Fruit fly (Drosophila melanogaster) whole organism, wandering third instar larva: Measurements from ENCODE around the gene CecA2.

ENCODE experiments used
- Abd-B ChIP-seq: fragments of >200 bp; optimal IDR thresholded peaks from 2 replicates; lab custom pipeline; 2017; ENCODE audit warnings: missing biosample characterization, missing genetic modification characterization
- CG32264 ChIP-seq: fragments of 200-800 bp; sonication (Bioruptor generic); optimal IDR thresholded peaks from 2 replicates; lab custom pipeline; 2016; ENCODE audit warnings: missing biosample characterization, missing genetic modification characterization
- CG9705 ChIP-seq: fragments of 200-800 bp; sonication (Bioruptor generic); optimal IDR thresholded peaks from 2 replicates; lab custom pipeline; 2018; ENCODE audit warnings: missing biosample characterization, mild to moderate bottlenecking, missing genetic modification characterization
- Dfd ChIP-seq: fragments of >200 bp; optimal IDR thresholded peaks from 2 replicates; lab custom pipeline; 2017; ENCODE audit warnings: missing biosample characterization, missing genetic modification characterization
- Dif ChIP-seq: fragments of 200-275, 200-300 bp; sonication (Bioruptor generic); optimal IDR thresholded peaks from 2 replicates; lab custom pipeline; 2018; ENCODE audit warnings: missing biosample characterization, missing genetic modification characterization; ENCODE audit not compliant: partially characterized antibody
- GATAd ChIP-seq: sonication (Bioruptor generic); optimal IDR thresholded peaks from 2 replicates; lab custom pipeline; 2016; ENCODE audit warnings: missing biosample characterization, missing genetic modification characterization
- HLH106 ChIP-seq: fragments of 200-800 bp; optimal IDR thresholded peaks from 3 replicates; lab custom pipeline; 2019; ENCODE audit warnings: missing biosample characterization, mild to moderate bottlenecking, missing genetic modification characterization, moderate library complexity
- Hr78 ChIP-seq: fragments of >200 bp; optimal IDR thresholded peaks from 2 replicates; lab custom pipeline; 2017; ENCODE audit warnings: missing biosample characterization, missing genetic modification characterization
- Hr83 ChIP-seq: fragments of 200-300 bp; sonication (Bioruptor generic); optimal IDR thresholded peaks from 2 replicates; lab custom pipeline; 2016; ENCODE audit warnings: missing biosample characterization, mild to moderate bottlenecking, missing genetic modification characterization, moderate library complexity; ENCODE audit not compliant: poor library complexity, severe bottlenecking
- Jra ChIP-seq: sonication (Bioruptor generic); optimal IDR thresholded peaks from 2 replicates; lab custom pipeline; 2016; ENCODE audit warnings: missing biosample characterization, missing genetic modification characterization
- Mio ChIP-seq: sonication (Bioruptor generic); optimal IDR thresholded peaks from 2 replicates; lab custom pipeline; 2016; ENCODE audit warnings: missing biosample characterization, missing genetic modification characterization
- Myc ChIP-seq: fragments of >200 bp; optimal IDR thresholded peaks from 2 replicates; lab custom pipeline; 2017
- N ChIP-seq: fragments of >200 bp; optimal IDR thresholded peaks from 2 replicates; lab custom pipeline; 2018; ENCODE audit warnings: missing biosample characterization, missing external identifiers, missing genetic modification characterization
- OdsH ChIP-seq: fragments of 200-800 bp; sonication (Bioruptor generic); optimal IDR thresholded peaks from 2 replicates; lab custom pipeline; 2016; ENCODE audit warnings: missing biosample characterization, mild to moderate bottlenecking, missing genetic modification characterization
- Sp1 ChIP-seq: fragments of 200-800 bp; sonication (Bioruptor generic); optimal IDR thresholded peaks from 3 replicates; lab custom pipeline; 2019; ENCODE audit warnings: missing biosample characterization, mild to moderate bottlenecking, missing genetic modification characterization, moderate library complexity
- Vsx2 ChIP-seq: fragments of 200-300, 225-300 bp; sonication (Bioruptor generic); optimal IDR thresholded peaks from 2 replicates; lab custom pipeline; 2018; ENCODE audit warnings: missing biosample characterization, missing genetic modification characterization; ENCODE audit not compliant: partially characterized antibody
- br ChIP-seq: fragments of 200-800 bp; sonication (Bioruptor generic); optimal IDR thresholded peaks from 2 replicates; lab custom pipeline; 2016; ENCODE audit warnings: missing biosample characterization, missing genetic modification characterization
- brk ChIP-seq: fragments of 200-800 bp; sonication (Bioruptor generic); optimal IDR thresholded peaks from 2 replicates; lab custom pipeline; 2016; ENCODE audit warnings: missing biosample characterization, mild to moderate bottlenecking, missing genetic modification characterization
- dl ChIP-seq, 2 experiments: fragments of 175-275, 200-275 bp in 1 of 2; fragments of 200-275 bp in 1 of 2; sonication (Bioruptor generic); optimal IDR thresholded peaks; lab custom pipeline; 2018; ENCODE audit warnings: mild to moderate bottlenecking in 2 of 2, missing biosample characterization in 2 of 2, missing genetic modification characterization in 2 of 2, moderate library complexity in 2 of 2; ENCODE audit not compliant: partially characterized antibody in 2 of 2, insufficient read depth in 1 of 2
- ey ChIP-seq: fragments of 200-800 bp; sonication (Bioruptor generic); optimal IDR thresholded peaks from 2 replicates; lab custom pipeline; 2016; ENCODE audit warnings: missing biosample characterization, missing genetic modification characterization
- foxo ChIP-seq, 2 experiments: fragments of 200-800 bp; sonication (Bioruptor generic); optimal IDR thresholded peaks; 2 replicates in 1 of 2; 3 replicates in 1 of 2; lab custom pipeline; 2016 to 2017; ENCODE audit warnings: missing biosample characterization in 2 of 2, missing genetic modification characterization in 2 of 2
- fru ChIP-seq: fragments of 200-800 bp; sonication (Bioruptor generic); optimal IDR thresholded peaks from 3 replicates; lab custom pipeline; 2016; ENCODE audit warnings: missing biosample characterization, mild to moderate bottlenecking, missing genetic modification characterization
- h ChIP-seq: fragments of 200-800 bp; sonication (Bioruptor generic); optimal IDR thresholded peaks from 3 replicates; lab custom pipeline; 2016; ENCODE audit warnings: missing biosample characterization, mild to moderate bottlenecking, missing genetic modification characterization
- jim ChIP-seq: fragments of 175-275, 200-325 bp; sonication (Bioruptor generic); optimal IDR thresholded peaks from 2 replicates; lab custom pipeline; 2016; ENCODE audit warnings: missing biosample characterization, mild to moderate bottlenecking, missing genetic modification characterization
- pan ChIP-seq: fragments of >200 bp; optimal IDR thresholded peaks from 2 replicates; lab custom pipeline; 2017
- psq ChIP-seq: fragments of 200-800 bp; sonication (Bioruptor generic); optimal IDR thresholded peaks from 3 replicates; lab custom pipeline; 2017; ENCODE audit warnings: missing biosample characterization, mild to moderate bottlenecking, missing genetic modification characterization, moderate library complexity
- rgr ChIP-seq: fragments of 200-800 bp; sonication (Bioruptor generic); optimal IDR thresholded peaks from 3 replicates; lab custom pipeline; 2016; ENCODE audit warnings: missing biosample characterization, mild to moderate bottlenecking, missing genetic modification characterization
- sage ChIP-seq: fragments of 200-800 bp; sonication (Bioruptor generic); optimal IDR thresholded peaks from 2 replicates; lab custom pipeline; 2016; ENCODE audit warnings: missing biosample characterization, mild to moderate bottlenecking, missing genetic modification characterization
- sv ChIP-seq: fragments of 200-800 bp; sonication (Bioruptor generic); optimal IDR thresholded peaks from 3 replicates; lab custom pipeline; 2016; ENCODE audit warnings: missing biosample characterization, missing genetic modification characterization
- tai ChIP-seq: sonication (Bioruptor generic); optimal IDR thresholded peaks from 2 replicates; lab custom pipeline; 2016; ENCODE audit warnings: missing biosample characterization, missing genetic modification characterization
- usp ChIP-seq: fragments of >200 bp; optimal IDR thresholded peaks from 2 replicates; lab custom pipeline; 2017; ENCODE audit warnings: missing biosample characterization, missing genetic modification characterization
- woc ChIP-seq: sonication (Bioruptor generic); optimal IDR thresholded peaks from 2 replicates; lab custom pipeline; 2016; ENCODE audit warnings: missing biosample characterization, mild to moderate bottlenecking, missing genetic modification characterization

CecA2 gene

DNA sequence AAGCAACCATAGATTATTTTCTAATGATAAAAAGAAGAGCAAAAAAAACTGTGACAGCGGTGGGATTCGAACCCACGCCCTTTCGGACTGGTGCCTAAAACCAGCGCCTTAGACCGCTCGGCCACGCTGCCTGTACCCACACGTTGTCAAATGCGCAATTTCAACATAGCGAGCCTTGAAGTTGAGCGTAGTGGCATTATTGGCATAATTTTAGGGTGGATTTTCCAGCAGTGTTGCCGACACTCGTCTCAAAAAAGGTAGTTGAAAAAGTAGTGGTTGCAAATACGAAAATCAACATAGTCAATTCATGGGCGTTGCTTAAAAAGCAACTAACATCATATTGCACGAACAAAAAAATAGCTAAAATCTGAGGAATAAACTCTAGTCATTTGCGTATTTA lies 36.6 kb downstream of the CecA2 start:
- TF ChIP-seq HLH106 (tag; lab: Kevin White, UChicago) (no peak), Mio (GFP tag; lab: Kevin White, UChicago) (no peak), tai (GFP tag; lab: Kevin White, UChicago) (no peak), usp (no peak), woc (GFP tag; lab: Kevin White, UChicago) (no peak), OdsH (GFP tag; lab: Kevin White, UChicago) (no peak), Myc (peak; percentile 71), rgr (GFP tag; lab: Kevin White, UChicago) (no peak), jim (GFP tag; lab: Kevin White, UChicago) (no peak), br (GFP tag; lab: Kevin White, UChicago) (no peak), sage (GFP tag; lab: Kevin White, UChicago) (no peak), Dif (GFP tag; lab: Kevin White, UChicago) (peak; percentile 34), Hr78 (GFP tag; lab: Kevin White, UChicago) (no peak), Jra (GFP tag; lab: Kevin White, UChicago) (no peak), ey (GFP tag; lab: Kevin White, UChicago) (no peak), Vsx2 (GFP tag; lab: Kevin White, UChicago) (no peak)

DNA sequence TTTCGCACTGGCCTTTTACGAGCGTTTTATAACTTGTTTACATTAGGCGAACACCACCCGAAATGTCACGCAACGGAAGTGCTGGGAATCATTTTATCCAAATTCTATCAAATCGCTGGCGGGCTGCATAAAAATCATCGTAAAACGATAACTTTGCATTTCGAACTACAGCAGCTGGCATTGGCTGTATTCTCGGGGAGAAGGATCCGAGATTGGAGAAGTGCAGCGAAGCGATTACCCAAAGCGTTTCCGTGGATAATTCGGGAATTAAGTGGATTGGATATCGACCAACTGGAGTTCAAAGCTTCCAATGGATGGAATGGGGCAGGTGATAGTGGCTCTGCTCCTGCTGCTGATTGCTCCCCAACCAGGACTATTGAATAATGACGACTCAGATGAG lies 37.3 kb downstream of the CecA2 start, which contains the start of gene CG34299:
Gene CG34299 (plus strand): TSS at position 301 of the 400 bp plus-strand sequence.
- TF ChIP-seq brk (GFP tag; lab: Kevin White, UChicago) (no peak), fru (no peak), pan (lab: Kevin White, UChicago) (no peak), Dfd (GFP tag; lab: Kevin White, UChicago) (no peak), OdsH (GFP tag; lab: Kevin White, UChicago) (no peak), usp (no peak), sv (GFP tag; lab: Kevin White, UChicago) (no peak), HLH106 (tag; lab: Kevin White, UChicago) (no peak), psq (GFP tag; lab: Kevin White, UChicago) (no peak), Dif (GFP tag; lab: Kevin White, UChicago) (no peak), CG32264 (GFP tag; lab: Kevin White, UChicago) (no peak), h (GFP tag; lab: Kevin White, UChicago) (no peak), GATAd (GFP tag; lab: Kevin White, UChicago) (no peak), Sp1 (GFP tag; lab: Kevin White, UChicago) (no peak), dl (GFP tag; optimal IDR thresholded peaks at IDR 0.05; lab: Kevin White, UChicago; ENCODE audit: insufficient read depth in 1 of 2, partially characterized antibody in 2 of 2) (no peak), Mio (GFP tag; lab: Kevin White, UChicago) (no peak), rgr (GFP tag; lab: Kevin White, UChicago) (no peak), ey (GFP tag; lab: Kevin White, UChicago) (no peak), Abd-B (no peak)

DNA sequence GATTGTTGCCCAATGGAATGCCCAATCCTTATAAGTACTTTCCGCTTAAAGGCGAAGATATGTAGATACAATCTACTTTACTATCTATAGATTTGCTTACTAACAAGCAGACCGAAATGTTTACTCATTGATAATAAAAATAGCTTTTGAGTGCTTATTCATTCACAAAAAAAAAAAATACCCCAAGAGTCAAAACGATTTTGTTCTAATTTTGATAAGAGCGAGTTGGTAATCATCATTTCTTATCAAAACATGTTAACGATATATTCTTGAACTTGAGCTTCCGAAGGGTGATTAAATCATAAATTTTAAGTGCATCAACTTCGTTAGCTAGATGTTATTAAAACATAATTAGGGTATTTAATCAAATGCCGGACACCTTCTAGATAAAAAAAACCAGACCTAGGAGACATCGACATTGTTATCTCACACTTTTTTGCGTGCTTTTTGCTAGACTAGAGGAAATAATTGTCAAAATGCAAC lies 38.6 kb downstream of the CecA2 start, which contains the start of gene CG9682:
Gene CG9682 (plus strand): TSS at position 433 of the 483 bp plus-strand sequence.
- TF ChIP-seq GATAd (GFP tag; lab: Kevin White, UChicago): no peak
- TF ChIP-seq HLH106 (tag; lab: Kevin White, UChicago): no peak
- no peak for TF ChIP-seq CG9705
- TF ChIP-seq Dfd (GFP tag; lab: Kevin White, UChicago): no peak

DNA sequence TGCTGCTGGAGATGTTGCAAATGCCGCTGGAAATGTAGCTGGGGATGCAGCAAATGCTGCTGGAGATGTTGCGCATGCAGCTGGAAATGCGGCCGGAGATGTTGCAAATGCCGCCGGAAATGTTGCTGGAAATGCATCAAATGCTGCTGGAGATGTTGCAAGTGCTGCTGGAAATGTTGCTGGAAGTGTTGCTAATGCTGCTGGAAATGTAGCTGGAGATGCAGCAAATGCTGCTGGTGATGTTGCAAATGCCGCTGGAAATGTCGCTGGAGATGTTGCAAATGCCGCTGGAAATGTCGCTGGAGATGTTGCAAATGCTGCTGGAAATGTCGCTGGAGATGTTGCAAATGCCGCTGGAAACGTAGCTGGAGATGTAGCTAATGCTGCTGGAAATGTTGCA lies 40.4 kb downstream of the CecA2 start:
- TF ChIP-seq N (GFP tag; lab: Kevin White, UChicago): no peak
- no peak for TF ChIP-seq sage (GFP tag; lab: Kevin White, UChicago)

DNA sequence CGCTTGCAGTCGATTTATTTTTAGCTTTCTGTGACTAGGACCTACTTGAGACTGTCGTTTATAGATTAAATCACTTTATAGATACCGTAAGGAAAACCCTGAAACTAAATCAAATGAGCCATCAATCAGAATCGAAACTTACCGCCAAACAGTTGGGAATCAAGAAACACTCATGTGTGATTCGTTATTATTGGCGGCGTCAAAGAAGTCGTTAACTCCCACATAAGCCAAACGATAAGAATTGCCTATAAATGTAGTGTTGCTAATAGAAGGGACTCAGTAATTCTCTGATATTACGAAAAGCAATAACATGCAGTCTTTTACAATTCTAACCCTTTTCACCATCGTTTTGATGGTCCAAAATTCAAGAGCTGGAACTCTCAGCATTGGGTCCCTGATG lies 40.9 kb downstream of the CecA2 start, which contains the start of gene CG18404:
Gene CG18404 (plus strand): TSS at position 301 of the 400 bp plus-strand sequence.
- TF ChIP-seq Hr83 (GFP tag; lab: Kevin White, UChicago): no peak
- TF ChIP-seq fru: no peak
- no peak for TF ChIP-seq brk (GFP tag; lab: Kevin White, UChicago)
- no peak for TF ChIP-seq HLH106 (tag; lab: Kevin White, UChicago)
- no peak for TF ChIP-seq foxo (GFP tag; optimal IDR thresholded peaks at IDR 0.05; lab: Kevin White, UChicago)
- no peak for TF ChIP-seq usp
- no peak for TF ChIP-seq Jra (GFP tag; lab: Kevin White, UChicago)
- no peak for TF ChIP-seq Dif (GFP tag; lab: Kevin White, UChicago)
- no peak for TF ChIP-seq sage (GFP tag; lab: Kevin White, UChicago)
